Worm (Caenorhabditis elegans): Measurements from ENCODE around the gene F22F7.12.

- TF ChIP-seq nhr-11 (tag; optimal IDR thresholded peaks at IDR 0.05) (no peak), snpc-4 (tag; optimal IDR thresholded peaks at IDR 0.05) (no peak), skn-1 (tag; optimal IDR thresholded peaks at IDR 0.05) (no peak), nhr-23 (tag; optimal IDR thresholded peaks at IDR 0.05) (no peak), lin-39 (tag; optimal IDR thresholded peaks at IDR 0.05) (no peak), fos-1 (tag; optimal IDR thresholded peaks at IDR 0.05) (no peak), unc-62 (GFP tag; optimal IDR thresholded peaks at IDR 0.05) (no peak)
Observed at ce11 chrV:2095204-2095603, 49.1 kb downstream of the F22F7.12 start, which contains the start of gene F36F12.2.
